Worm (Caenorhabditis elegans) whole organism, L1 larva: ENCODE results near the gene msp-142.
A peak's percentile ranks its signal among the peaks of the same experiment; 100 is the strongest.

Experiments used
- C16A3.4 ChIP-seq: fragments of 150-350 bp; optimal IDR thresholded peaks from 2 replicates; lab custom pipeline; 2014; ENCODE audit warnings: missing biosample characterization, missing genetic modification characterization
- C34B4.2 ChIP-seq: sonication (generic microtip); optimal IDR thresholded peaks from 2 replicates; lab custom pipeline; 2017; ENCODE audit warnings: mild to moderate bottlenecking, missing genetic modification characterization, missing compliant biosample characterization
- Y116A8C.19 ChIP-seq: sonication (generic microtip); optimal IDR thresholded peaks from 2 replicates; lab custom pipeline; 2016; ENCODE audit warnings: missing compliant biosample characterization, missing genetic modification characterization, borderline replicate concordance
- aha-1 ChIP-seq: fragments of 150-350 bp; optimal IDR thresholded peaks from 2 replicates; lab custom pipeline; 2014; ENCODE audit warnings: missing biosample characterization, missing genetic modification characterization
- ama-1 ChIP-seq: fragments of 150-350 bp; optimal IDR thresholded peaks from 2 replicates; lab custom pipeline; 2014
- ceh-8 ChIP-seq: fragments of 200-800 bp; sonication (Bioruptor generic); optimal IDR thresholded peaks from 2 replicates; lab custom pipeline; 2018; ENCODE audit warnings: mild to moderate bottlenecking, missing genetic modification characterization, moderate library complexity, missing compliant biosample characterization
- ceh-82 ChIP-seq, 3 experiments: fragments of 150-350 bp in 1 of 3; sonication (generic microtip) in 2 of 3; optimal IDR thresholded peaks; 2 replicates each; lab custom pipeline; 2014 to 2017; ENCODE audit warnings: missing biosample characterization in 3 of 3, missing genetic modification characterization in 3 of 3
- ces-1 ChIP-seq: fragments of 150-350 bp; optimal IDR thresholded peaks from 2 replicates; lab custom pipeline; 2014; ENCODE audit warnings: missing biosample characterization, missing genetic modification reagents, missing genetic modification characterization
- dsc-1 ChIP-seq: sonication (generic microtip); optimal IDR thresholded peaks from 2 replicates; lab custom pipeline; 2016; ENCODE audit warnings: mild to moderate bottlenecking, missing genetic modification characterization, missing compliant biosample characterization
- egl-27 ChIP-seq, 2 experiments: fragments of 150-350 bp in 1 of 2; sonication (generic microtip); optimal IDR thresholded peaks; 3 replicates each; lab custom pipeline; 2017 to 2018; ENCODE audit warnings: missing biosample characterization in 2 of 2, missing genetic modification characterization in 2 of 2, missing genetic modification reagents in 2 of 2
- elt-2 ChIP-seq: sonication (generic microtip); optimal IDR thresholded peaks from 2 replicates; lab custom pipeline; 2016; ENCODE audit warnings: missing genetic modification characterization, mild to moderate bottlenecking, inconsistent platforms, missing compliant biosample characterization, missing genetic modification reagents
- elt-3 ChIP-seq, 6 experiments: fragments of 150-350 bp in 1 of 6; sonication (generic microtip); optimal IDR thresholded peaks; 2 replicates each; lab custom pipeline; 2017 to 2018; ENCODE audit warnings: missing biosample characterization in 6 of 6, missing genetic modification characterization in 6 of 6, inconsistent platforms in 1 of 6
- fkh-10 ChIP-seq: sonication (generic microtip); optimal IDR thresholded peaks from 2 replicates; lab custom pipeline; 2017; ENCODE audit warnings: missing biosample characterization, missing genetic modification reagents, missing genetic modification characterization
- fkh-8 ChIP-seq: sonication (generic microtip); optimal IDR thresholded peaks from 2 replicates; lab custom pipeline; 2016; ENCODE audit warnings: mild to moderate bottlenecking, missing genetic modification characterization, missing compliant biosample characterization
- hlh-17 ChIP-seq: fragments of 200-800 bp; sonication (Bioruptor generic); optimal IDR thresholded peaks from 2 replicates; lab custom pipeline; 2018; ENCODE audit warnings: missing genetic modification characterization, mild to moderate bottlenecking, missing compliant biosample characterization, moderate library complexity, borderline replicate concordance
- hlh-4 ChIP-seq: sonication (generic microtip); optimal IDR thresholded peaks from 2 replicates; lab custom pipeline; 2016; ENCODE audit warnings: mild to moderate bottlenecking, missing genetic modification characterization, missing compliant biosample characterization
- hpl-2 ChIP-seq: fragments of 150-350 bp; optimal IDR thresholded peaks from 2 replicates; lab custom pipeline; 2014; ENCODE audit warnings: missing biosample characterization, missing genetic modification reagents, missing genetic modification characterization
- irx-1 ChIP-seq: sonication (generic microtip); optimal IDR thresholded peaks from 2 replicates; lab custom pipeline; 2016; ENCODE audit warnings: missing genetic modification characterization, missing compliant biosample characterization
- isw-1 ChIP-seq: fragments of 200-800 bp; sonication (Bioruptor generic); IDR thresholded peaks from 2 replicates; pipeline ENCODE4 v1.3.6; 2022; ENCODE audit warnings: missing genetic modification characterization, missing compliant biosample characterization
- lin-35 ChIP-seq, 2 experiments: fragments of 150-350 bp; optimal IDR thresholded peaks; 2 replicates each; lab custom pipeline; 2014; ENCODE audit warnings: missing biosample characterization in 2 of 2, missing genetic modification characterization in 2 of 2, missing genetic modification reagents in 2 of 2
- lin-39 ChIP-seq: fragments of 150-350 bp; optimal IDR thresholded peaks from 2 replicates; lab custom pipeline; 2014; ENCODE audit warnings: missing biosample characterization, missing genetic modification reagents, missing genetic modification characterization
- lir-3 ChIP-seq: sonication (generic microtip); optimal IDR thresholded peaks from 2 replicates; lab custom pipeline; 2016; ENCODE audit warnings: mild to moderate bottlenecking, missing genetic modification characterization, moderate library complexity, missing compliant biosample characterization; ENCODE audit not compliant: poor library complexity
- mab-9 ChIP-seq: fragments of 200-800 bp; sonication (Bioruptor generic); IDR thresholded peaks from 2 replicates; pipeline ENCODE4 v1.3.6; 2022; ENCODE audit warnings: missing genetic modification reagents, missing genetic modification characterization, missing compliant biosample characterization
- mef-2 ChIP-seq: fragments of 150-350 bp; optimal IDR thresholded peaks from 2 replicates; lab custom pipeline; 2014; ENCODE audit warnings: missing biosample characterization, missing genetic modification characterization
- nhr-11 ChIP-seq: fragments of 150-350 bp; optimal IDR thresholded peaks from 2 replicates; lab custom pipeline; 2014; ENCODE audit warnings: missing biosample characterization, missing genetic modification characterization
- nhr-19 ChIP-seq: fragments of 200-800 bp; sonication (Bioruptor generic); conservative IDR thresholded peaks from 2 replicates; pipeline ENCODE4 v1.3.6; 2022; ENCODE audit warnings: missing genetic modification characterization, missing compliant biosample characterization
- nhr-237 ChIP-seq: fragments of 150-350 bp; optimal IDR thresholded peaks from 2 replicates; lab custom pipeline; 2014; ENCODE audit warnings: missing biosample characterization, missing genetic modification characterization
- nhr-76 ChIP-seq: sonication (generic microtip); optimal IDR thresholded peaks from 2 replicates; lab custom pipeline; 2017; ENCODE audit warnings: missing biosample characterization, missing genetic modification characterization
- nhr-84 ChIP-seq: sonication (generic microtip); optimal IDR thresholded peaks from 2 replicates; lab custom pipeline; 2017; ENCODE audit warnings: missing biosample characterization, missing genetic modification characterization
- skn-1 ChIP-seq: fragments of 150-350 bp; optimal IDR thresholded peaks from 2 replicates; lab custom pipeline; 2014; ENCODE audit warnings: missing biosample characterization, missing genetic modification characterization
- snpc-4 ChIP-seq: fragments of 150-350 bp; optimal IDR thresholded peaks from 2 replicates; lab custom pipeline; 2014; ENCODE audit warnings: missing biosample characterization, missing genetic modification characterization
- snu-23 ChIP-seq: sonication (generic microtip); optimal IDR thresholded peaks from 2 replicates; lab custom pipeline; 2016; ENCODE audit warnings: missing genetic modification characterization, missing compliant biosample characterization
- sox-4 ChIP-seq: sonication (generic microtip); optimal IDR thresholded peaks from 2 replicates; lab custom pipeline; 2016; ENCODE audit warnings: missing genetic modification characterization, missing compliant biosample characterization
- sup-37 ChIP-seq: fragments of 200-800 bp; sonication (Bioruptor generic); optimal IDR thresholded peaks from 2 replicates; lab custom pipeline; 2018; ENCODE audit warnings: mild to moderate bottlenecking, missing genetic modification characterization, missing compliant biosample characterization
- tlp-1 ChIP-seq: fragments of 150-350 bp; optimal IDR thresholded peaks from 2 replicates; lab custom pipeline; 2014; ENCODE audit warnings: missing biosample characterization, missing genetic modification characterization
- unc-130 ChIP-seq: fragments of 150-350 bp; optimal IDR thresholded peaks from 2 replicates; lab custom pipeline; 2017; ENCODE audit warnings: missing biosample characterization, missing genetic modification characterization, inconsistent platforms
- unc-86 ChIP-seq: sonication (generic microtip); optimal IDR thresholded peaks from 2 replicates; lab custom pipeline; 2016; ENCODE audit warnings: missing genetic modification characterization, missing compliant biosample characterization
- vab-15 ChIP-seq: sonication (generic microtip); optimal IDR thresholded peaks from 2 replicates; lab custom pipeline; 2017; ENCODE audit warnings: missing genotype, mild to moderate bottlenecking, missing genetic modification characterization, missing compliant biosample characterization
- ztf-11 ChIP-seq, 2 experiments: sonication (generic microtip); optimal IDR thresholded peaks; 2 replicates each; lab custom pipeline; 2016 to 2017; ENCODE audit warnings: missing genetic modification characterization in 2 of 2, missing biosample characterization in 1 of 2, missing compliant biosample characterization in 1 of 2
- ztf-4 ChIP-seq: fragments of 150-350 bp; optimal IDR thresholded peaks from 2 replicates; lab custom pipeline; 2014; ENCODE audit warnings: missing biosample characterization, missing genetic modification characterization

msp-142 gene

ce11 chrII:5772547-5773142 lies 25.1 kb upstream of the msp-142 start (continued):
- TF ChIP-seq lir-3 (no peak), nhr-11 (tag; lab: Kevin White, UChicago) (no peak), skn-1 (peak; percentile 20), sox-4 (tag; lab: Kevin White, UChicago) (no peak), mab-9 (GFP tag; lab: Robert Waterston, UW) (no peak), tlp-1 (tag; lab: Kevin White, UChicago) (no peak), lin-35 (GFP tag; optimal IDR thresholded peaks at IDR 0.05; lab: Kevin White, UChicago) (peak; percentile 56 to 62), ama-1 (no peak), elt-2 (tag; lab: Kevin White, UChicago) (peak; percentile 25), nhr-84 (tag; lab: Kevin White, UChicago) (no peak), fkh-8 (tag; lab: Kevin White, UChicago) (peak; percentile 16), ztf-11 (tag; optimal IDR thresholded peaks at IDR 0.05; lab: Kevin White, UChicago) (no peak), vab-15 (tag; lab: Kevin White, UChicago) (no peak), hlh-4 (tag; lab: Kevin White, UChicago) (no peak), fkh-10 (GFP tag; lab: Kevin White, UChicago) (no peak), C34B4.2 (tag; lab: Kevin White, UChicago) (no peak), mef-2 (tag; lab: Kevin White, UChicago) (no peak), hpl-2 (GFP tag; lab: Kevin White, UChicago) (no peak), ceh-82 (tag; optimal IDR thresholded peaks at IDR 0.05; lab: Kevin White, UChicago) (peak in 2 of 3 experiments; percentile 25 to 55), hlh-17 (no peak), nhr-76 (tag; lab: Kevin White, UChicago) (no peak), snpc-4 (tag; lab: Kevin White, UChicago) (peak; percentile 23), ces-1 (GFP tag; lab: Kevin White, UChicago) (no peak), egl-27 (tag; optimal IDR thresholded peaks at IDR 0.05; lab: Kevin White, UChicago) (no peak), elt-3 (tag; optimal IDR thresholded peaks at IDR 0.05; lab: Kevin White, UChicago) (peak in 1 of 6 experiments; percentile 13), Y116A8C.19 (tag; lab: Kevin White, UChicago) (no peak), C16A3.4 (tag; lab: Kevin White, UChicago) (peak; percentile 56), ceh-8 (GFP tag; lab: Kevin White, UChicago) (peak; percentile 11), lin-39 (no peak), unc-86 (tag; lab: Kevin White, UChicago) (no peak), snu-23 (GFP tag; lab: Kevin White, UChicago) (peak; percentile 73), sup-37 (GFP tag; lab: Kevin White, UChicago) (no peak)

DNA sequence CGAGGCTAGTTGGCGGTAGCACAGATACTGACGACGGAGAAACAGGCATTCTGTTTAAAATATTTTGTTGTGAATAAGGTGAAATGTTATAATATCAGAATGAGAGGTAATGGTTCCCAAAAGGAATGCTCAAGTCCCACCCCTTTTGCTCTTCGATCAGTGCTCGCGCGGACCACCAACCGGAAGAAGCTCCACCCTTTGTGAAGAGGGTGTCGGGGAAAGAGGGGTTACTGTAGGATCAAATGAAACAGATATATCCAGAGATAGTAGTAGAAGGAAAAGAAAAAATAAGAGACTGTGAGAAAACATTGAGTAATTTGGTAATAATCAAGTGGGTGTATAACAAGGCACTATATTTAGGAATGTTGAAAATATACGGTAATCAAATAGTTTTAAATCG lies 23.6 kb upstream of the msp-142 start, which contains the start of the genes dmd-5 and F10C1.1:
Gene dmd-5 (minus strand): TSS at position 101 of the 400 bp plus-strand sequence.
Gene F10C1.1 (plus strand): TSS at position 110 of the 400 bp plus-strand sequence.
- TF ChIP-seq irx-1 (no peak), mef-2 (tag; lab: Kevin White, UChicago) (no peak), nhr-19 (no peak), dsc-1 (tag; lab: Kevin White, UChicago) (no peak), aha-1 (tag; lab: Kevin White, UChicago) (no peak), unc-130 (tag; lab: Kevin White, UChicago) (no peak), isw-1 (no peak), nhr-237 (tag; lab: Kevin White, UChicago) (no peak), ztf-4 (tag; lab: Kevin White, UChicago) (no peak)
- TF ChIP-seq, all 84 proteins: peak for 0
